Fruit fly (Drosophila melanogaster): ENCODE results near the gene CG33932.

- TF ChIP-seq CG8478 (optimal IDR thresholded peaks at IDR 0.05) (no peak), CTCF (optimal IDR thresholded peaks at IDR 0.05) (peak in 1 of 2 experiments; percentile 37)
Observed at dm6 chrX:19748565-19748964, 4.3 kb downstream of the CG33932 start.

Data from S2 (cell line).